Fruit fly (Drosophila melanogaster): ENCODE measurements around the gene CG13361.

CG13361 gene

dm6 chrX:796397-796989 is 43.0 kb upstream of the CG13361 start (continued):
- peak; percentile 55 for TF ChIP-seq CG10543 (GFP tag; optimal IDR thresholded peaks at IDR 0.05)
- peak; percentile 8; the same call in 1 of the 2 replicates for TF ChIP-seq NFAT (GFP tag; IDR thresholded peaks at IDR 0.05)
- TF ChIP-seq grau (tag; optimal IDR thresholded peaks at IDR 0.05): peak; percentile 22
- TF ChIP-seq abd-A (tag; optimal IDR thresholded peaks at IDR 0.05): no peak
- peak in 1 of 2 experiments; percentile 1 for TF ChIP-seq bsh (GFP tag; optimal IDR thresholded peaks at IDR 0.05)
- TF ChIP-seq CG13296 (GFP tag; optimal IDR thresholded peaks at IDR 0.05): peak; percentile 8
- no peak for TF ChIP-seq Chrac-16 (GFP tag; optimal IDR thresholded peaks at IDR 0.05)
- no peak for TF ChIP-seq Lpt (GFP tag; optimal IDR thresholded peaks at IDR 0.05)
- peak; percentile 52; the same call in 1 of the 2 replicates for TF ChIP-seq Xrp1 (GFP tag; IDR thresholded peaks at IDR 0.05)
- TF ChIP-seq seq (GFP tag; IDR thresholded peaks at IDR 0.05): no peak
- peak; percentile 30 for TF ChIP-seq mirr (GFP tag; optimal IDR thresholded peaks at IDR 0.05)
- TF ChIP-seq fd3F (GFP tag; optimal IDR thresholded peaks at IDR 0.05): no peak
- TF ChIP-seq Mes4 (GFP tag; optimal IDR thresholded peaks at IDR 0.05): no peak
- peak; percentile 15 for TF ChIP-seq CG3281 (GFP tag; optimal IDR thresholded peaks at IDR 0.05)
- TF ChIP-seq cwo (GFP tag; optimal IDR thresholded peaks at IDR 0.05): peak; percentile 9
- TF ChIP-seq CHES-1-like (GFP tag; optimal IDR thresholded peaks at IDR 0.05): peak; percentile 34
- no peak for TF ChIP-seq CG12942 (GFP tag; optimal IDR thresholded peaks at IDR 0.05)
- TF ChIP-seq Hmr (GFP tag; optimal IDR thresholded peaks at IDR 0.05): peak; percentile 90
- no peak for TF ChIP-seq CG7372 (GFP tag; IDR thresholded peaks at IDR 0.05)
- no peak for TF ChIP-seq cato (GFP tag; optimal IDR thresholded peaks at IDR 0.05; ENCODE audit: borderline replicate concordance)
- no peak for TF ChIP-seq CG14050 (GFP tag; IDR thresholded peaks at IDR 0.05)
- TF ChIP-seq al (GFP tag; IDR thresholded peaks at IDR 0.05): no peak
- TF ChIP-seq CG18619 (GFP tag; optimal IDR thresholded peaks at IDR 0.05): no peak
- TF ChIP-seq Ada2b (GFP tag; IDR thresholded peaks at IDR 0.05): no peak
- TF ChIP-seq gce (GFP tag; IDR thresholded peaks at IDR 0.05): no peak
- TF ChIP-seq CG4617 (GFP tag; optimal IDR thresholded peaks at IDR 0.05; ENCODE audit: borderline replicate concordance): no peak
- no peak for TF ChIP-seq run (tag; optimal IDR thresholded peaks at IDR 0.05)
- TF ChIP-seq CG42726 (GFP tag; IDR thresholded peaks at IDR 0.05; ENCODE audit: partially characterized antibody): peak; percentile 93
- no peak for TF ChIP-seq ham (GFP tag; IDR thresholded peaks at IDR 0.05)
- no peak for TF ChIP-seq p53 (GFP tag; optimal IDR thresholded peaks at IDR 0.05)
- no peak; the same call in 1 of the 2 replicates for TF ChIP-seq MBD-R2 (GFP tag; IDR thresholded peaks at IDR 0.05)
- peak; percentile 95 for TF ChIP-seq Bgb (GFP tag; IDR thresholded peaks at IDR 0.05; ENCODE audit: partially characterized antibody)
- TF ChIP-seq CG11456 (GFP tag; IDR thresholded peaks at IDR 0.05): peak; percentile 61; the same call in 1 of the 3 replicates
- no peak for TF ChIP-seq salm (tag; optimal IDR thresholded peaks at IDR 0.05)
- TF ChIP-seq chn (GFP tag; optimal IDR thresholded peaks at IDR 0.05): no peak
- TF ChIP-seq CG17186 (GFP tag; optimal IDR thresholded peaks at IDR 0.05): no peak
- TF ChIP-seq Gug (GFP tag; IDR thresholded peaks at IDR 0.05): peak; percentile 11; the same call in 1 of the 4 replicates
- TF ChIP-seq hbn (GFP tag; IDR thresholded peaks at IDR 0.05; ENCODE audit: partially characterized antibody): peak; percentile 99
- no peak for TF ChIP-seq CG17612 (GFP tag; IDR thresholded peaks at IDR 0.05)
- TF ChIP-seq Aef1 (GFP tag; IDR thresholded peaks at IDR 0.05): no peak
- no peak for TF ChIP-seq Doc2 (GFP tag; IDR thresholded peaks at IDR 0.05)
- TF ChIP-seq Vsx1 (GFP tag; optimal IDR thresholded peaks at IDR 0.05): no peak
- no peak for TF ChIP-seq CG11247 (GFP tag; IDR thresholded peaks at IDR 0.05)
- TF ChIP-seq Elba2 (GFP tag; optimal IDR thresholded peaks at IDR 0.05): peak; percentile 99
- TF ChIP-seq CkIIα-i1 (GFP tag; IDR thresholded peaks at IDR 0.05): no peak
- TF ChIP-seq CG15011 (GFP tag; optimal IDR thresholded peaks at IDR 0.05): no peak
- TF ChIP-seq CG7357 (GFP tag; IDR thresholded peaks at IDR 0.05): no peak
- TF ChIP-seq Usf (GFP tag; optimal IDR thresholded peaks at IDR 0.05): no peak
- no peak for TF ChIP-seq CG14441 (GFP tag; IDR thresholded peaks at IDR 0.05)
- no peak for TF ChIP-seq Eip74EF (GFP tag; optimal IDR thresholded peaks at IDR 0.05)

Measured in whole organism, embryonic.